Fruit fly (Drosophila melanogaster): ENCODE measurements around the gene Srg2.

Srg2 gene

DNA sequence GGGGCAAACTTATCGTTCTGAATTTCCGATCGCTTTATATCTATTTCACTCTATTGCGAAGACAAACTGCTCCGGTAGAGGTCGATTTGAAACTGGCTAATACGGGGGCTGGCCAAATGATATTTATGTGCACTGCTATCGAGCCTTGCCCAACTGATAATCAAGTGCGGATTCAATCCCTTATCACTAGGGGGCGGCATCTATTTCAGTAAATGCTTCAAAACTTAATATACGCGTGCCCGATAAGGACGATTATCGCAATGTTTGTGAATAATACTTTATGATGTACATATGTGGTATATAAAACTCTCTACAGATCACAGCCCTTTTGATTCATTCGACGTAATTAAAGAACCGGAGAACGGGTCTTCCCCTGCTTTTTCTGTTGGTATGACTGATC lies at the start of gene Srg2:
TSS of gene Srg2 (minus strand) at position 101 of the 400 bp plus-strand sequence.
- no peak for TF ChIP-seq CG17801 (GFP tag; optimal IDR thresholded peaks at IDR 0.05; ENCODE audit: partially characterized antibody)

DNA sequence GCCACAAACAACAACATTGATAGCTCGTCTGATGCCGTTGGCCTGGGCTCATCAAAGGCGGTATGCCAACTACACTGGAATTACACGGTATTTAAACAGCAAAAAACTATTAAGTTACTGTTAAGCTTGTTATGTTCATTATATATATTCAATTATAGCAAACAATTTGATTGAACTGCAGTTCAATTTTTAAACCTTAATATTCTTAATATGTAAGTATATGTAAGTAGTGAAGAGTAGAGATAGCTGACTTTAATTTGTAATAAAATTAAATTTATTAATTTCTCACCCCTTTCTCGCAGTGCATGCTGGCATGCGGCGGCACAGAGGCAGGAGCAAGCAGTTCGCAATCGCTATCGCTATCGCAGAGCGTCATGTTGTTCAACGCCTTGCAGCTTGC lies 12.5 kb upstream of the Srg2 start:
- TF ChIP-seq CG17801 (GFP tag; optimal IDR thresholded peaks at IDR 0.05; ENCODE audit: partially characterized antibody): no peak

- TF ChIP-seq CG17801 (GFP tag; optimal IDR thresholded peaks at IDR 0.05; ENCODE audit: partially characterized antibody): no peak
Measured at dm6 chr3L:10105820-10106219, 7.9 kb upstream of the Srg2 start.

DNA sequence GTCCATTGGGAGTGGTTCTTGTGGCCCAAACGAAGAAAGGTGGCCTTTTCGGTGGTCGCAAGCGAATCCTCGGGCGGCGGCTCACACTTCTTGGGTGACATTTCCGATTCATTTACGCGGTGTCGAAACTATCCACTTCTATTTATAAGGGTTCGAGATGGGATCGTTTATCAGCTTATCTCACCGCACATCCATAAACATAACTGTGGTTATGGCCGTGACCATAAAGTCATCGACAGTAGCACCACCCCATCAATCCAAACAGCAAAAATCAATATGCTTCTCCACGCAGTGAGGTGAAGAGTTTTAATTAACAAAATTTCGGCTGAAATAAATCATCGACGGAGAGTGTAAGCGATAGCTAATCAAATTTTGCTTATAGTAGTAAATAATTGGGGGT lies 2.9 kb upstream of the Srg2 start, which contains the start of gene CG42826:
TSS of gene CG42826 (minus strand) at position 101 of the 400 bp plus-strand sequence.
- TF ChIP-seq CG17801 (GFP tag; optimal IDR thresholded peaks at IDR 0.05; ENCODE audit: partially characterized antibody): no peak

DNA sequence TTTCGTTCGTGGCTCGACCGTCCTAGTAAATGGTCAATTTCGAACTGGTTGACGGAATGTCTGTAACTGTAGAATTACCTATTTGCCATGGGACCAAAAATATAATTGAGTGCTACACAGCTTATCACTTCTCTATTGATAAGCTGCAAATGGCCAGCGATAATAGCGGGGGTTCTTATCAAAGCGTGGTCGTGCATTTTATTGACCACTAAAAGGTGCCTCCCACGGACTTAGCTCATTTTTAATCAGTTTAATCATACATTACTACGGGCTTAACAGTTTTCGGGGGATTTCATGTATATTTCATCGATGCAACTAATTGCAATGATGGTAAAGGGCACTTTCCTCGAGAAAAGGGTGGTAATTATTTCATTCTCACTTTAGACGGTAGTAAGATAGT lies 3.2 kb downstream of the Srg2 start, which contains the start of gene CG32054:
TSS of gene CG32054 (minus strand) at position 17 of the 400 bp plus-strand sequence.
- TF ChIP-seq CG17801 (GFP tag; optimal IDR thresholded peaks at IDR 0.05; ENCODE audit: partially characterized antibody): no peak

- TF ChIP-seq CG17801 (GFP tag; optimal IDR thresholded peaks at IDR 0.05; ENCODE audit: partially characterized antibody): no peak
Measured at dm6 chr3L:10092278-10092903, 5.5 kb downstream of the Srg2 start, which contains the start of gene CG32053. CG32053 (minus strand) TSS chr3L:10092346.

DNA sequence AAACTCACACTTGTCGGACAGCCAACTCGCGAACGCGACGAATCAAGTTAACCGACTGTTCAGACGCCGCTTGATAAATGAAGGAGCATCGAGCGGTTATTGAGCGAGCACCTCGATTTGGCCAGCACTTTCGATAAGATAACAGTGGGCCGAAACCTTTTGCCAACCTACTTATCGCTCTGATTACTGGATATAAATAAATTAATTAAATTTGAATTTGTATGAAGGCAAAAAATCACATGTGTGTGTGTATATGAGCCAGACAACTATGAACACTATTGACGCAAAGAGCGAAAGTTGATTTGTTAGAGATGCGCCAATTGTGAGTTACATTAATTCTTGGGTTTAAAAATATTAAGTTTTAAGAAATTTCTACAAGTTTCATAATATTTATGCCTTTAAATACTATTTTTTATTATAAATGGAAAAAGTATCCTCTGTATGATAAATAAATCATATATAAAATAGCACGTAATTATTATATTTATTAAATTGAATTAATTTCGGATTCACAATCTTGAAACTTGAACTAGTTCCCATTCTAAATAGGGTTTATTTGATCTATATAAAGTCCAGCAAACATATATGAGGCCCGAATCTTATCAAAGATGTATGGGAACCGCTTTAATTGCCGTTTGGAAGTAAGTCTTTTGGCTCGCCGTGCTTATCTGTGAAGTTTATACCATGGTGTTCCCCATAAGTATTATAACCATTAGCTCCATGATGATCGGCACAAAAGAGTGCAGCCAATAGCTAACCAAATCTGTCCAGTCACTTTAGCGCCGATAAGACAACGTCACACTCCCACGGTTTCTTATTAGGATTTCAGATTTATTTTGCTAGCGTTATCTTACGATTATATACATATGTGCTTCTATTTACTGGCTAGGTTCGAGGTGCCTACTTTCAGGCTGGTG lies 8.3 kb downstream of the Srg2 start, which contains the start of gene CG14160:
TSS of gene CG14160 (minus strand) at position 51 of the 917 bp plus-strand sequence.
- no peak for TF ChIP-seq CG17801 (GFP tag; optimal IDR thresholded peaks at IDR 0.05; ENCODE audit: partially characterized antibody)

- no peak for TF ChIP-seq CG17801 (GFP tag; optimal IDR thresholded peaks at IDR 0.05; ENCODE audit: partially characterized antibody)
Measured at dm6 chr3L:10088415-10088814, 9.5 kb downstream of the Srg2 start.

DNA sequence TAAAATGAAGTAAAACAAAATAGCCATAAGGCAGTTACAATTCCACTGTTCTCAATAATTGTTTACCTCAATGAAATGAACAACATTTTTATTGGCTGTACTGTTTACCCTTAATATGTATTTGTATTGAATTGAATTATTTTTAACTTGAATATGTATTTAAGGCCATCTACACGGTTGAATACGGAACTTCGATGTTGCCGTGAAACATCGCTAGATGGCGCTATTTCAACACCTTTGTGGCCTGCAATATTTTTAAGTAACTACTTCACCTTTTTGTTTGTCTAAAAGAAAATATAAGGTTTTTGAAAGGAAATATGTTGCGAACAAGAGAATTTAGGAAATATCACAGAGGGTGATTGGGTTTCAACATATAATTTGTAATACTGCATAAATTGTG lies 19.4 kb downstream of the Srg2 start:
- no peak for TF ChIP-seq CG17801 (GFP tag; optimal IDR thresholded peaks at IDR 0.05; ENCODE audit: partially characterized antibody)

dm6 chr3L:10052586-10052985 lies 45.3 kb downstream of the Srg2 start:
- no peak for TF ChIP-seq CG17801 (GFP tag; optimal IDR thresholded peaks at IDR 0.05; ENCODE audit: partially characterized antibody)

Data from ovary, adult (tissue).